Worm (Caenorhabditis elegans) whole organism, late embryonic: ENCODE data around the gene unc-43.

Experiments used
- K02D7.2 ChIP-seq: sonication (generic microtip); optimal IDR thresholded peaks from 2 replicates; lab custom pipeline; 2017; ENCODE audit warnings: mild to moderate bottlenecking, missing genetic modification characterization, missing compliant biosample characterization
- ahr-1 ChIP-seq: sonication (generic microtip); optimal IDR thresholded peaks from 2 replicates; lab custom pipeline; 2016; ENCODE audit warnings: missing genetic modification characterization, missing compliant biosample characterization
- ama-1 ChIP-seq: fragments of 150-350 bp; optimal IDR thresholded peaks from 2 replicates; lab custom pipeline; 2014
- ceh-24 ChIP-seq: sonication (generic microtip); optimal IDR thresholded peaks from 2 replicates; lab custom pipeline; 2016; ENCODE audit warnings: mild to moderate bottlenecking, missing genetic modification characterization, missing compliant biosample characterization
- ceh-48 ChIP-seq: sonication (generic microtip); optimal IDR thresholded peaks from 2 replicates; lab custom pipeline; 2016; ENCODE audit warnings: missing genetic modification characterization, inconsistent platforms, missing compliant biosample characterization
- fkh-10 ChIP-seq: fragments of 150-350 bp; optimal IDR thresholded peaks from 2 replicates; lab custom pipeline; 2014; ENCODE audit warnings: missing biosample characterization, missing genetic modification reagents, missing genetic modification characterization
- fkh-6 ChIP-seq: sonication (generic microtip); optimal IDR thresholded peaks from 2 replicates; lab custom pipeline; 2016; ENCODE audit warnings: missing genetic modification characterization, missing compliant biosample characterization
- madf-2 ChIP-seq: sonication (generic microtip); optimal IDR thresholded peaks from 2 replicates; lab custom pipeline; 2017; ENCODE audit warnings: missing genetic modification characterization, missing compliant biosample characterization
- nfya-1 ChIP-seq: sonication (generic microtip); optimal IDR thresholded peaks from 2 replicates; lab custom pipeline; 2017; ENCODE audit warnings: missing genetic modification characterization, mild to moderate bottlenecking, missing compliant biosample characterization, antibody characterized with exemption, moderate library complexity
- nhr-11 ChIP-seq: fragments of 150-350 bp; optimal IDR thresholded peaks from 2 replicates; lab custom pipeline; 2014; ENCODE audit warnings: missing biosample characterization, missing genetic modification characterization
- pha-4 ChIP-seq: fragments of 150-350 bp; optimal IDR thresholded peaks from 2 replicates; lab custom pipeline; 2018; ENCODE audit warnings: missing biosample characterization, missing genetic modification reagents, missing genetic modification characterization
- syd-9 ChIP-seq: sonication (generic microtip); optimal IDR thresholded peaks from 2 replicates; lab custom pipeline; 2016; ENCODE audit warnings: mild to moderate bottlenecking, missing genetic modification characterization, moderate library complexity, missing compliant biosample characterization
- unc-55 ChIP-seq: sonication (generic microtip); optimal IDR thresholded peaks from 2 replicates; lab custom pipeline; 2017; ENCODE audit warnings: missing biosample characterization, missing genetic modification reagents, missing genetic modification characterization

- no peak for TF ChIP-seq pha-4 (tag; lab: Kevin White, UChicago)
- no peak for TF ChIP-seq unc-55 (GFP tag; lab: Kevin White, UChicago)
- TF ChIP-seq fkh-6 (tag; lab: Kevin White, UChicago) = no peak
- TF ChIP-seq nfya-1 (tag; lab: Kevin White, UChicago) = no peak
- no peak for TF ChIP-seq ceh-48 (tag; lab: Kevin White, UChicago)
- no peak for TF ChIP-seq K02D7.2 (tag; lab: Kevin White, UChicago)
- TF ChIP-seq ceh-24 (tag; lab: Kevin White, UChicago) = no peak
- TF ChIP-seq fkh-10 (GFP tag; lab: Kevin White, UChicago) = no peak
- TF ChIP-seq syd-9 (tag; lab: Kevin White, UChicago) = no peak
- no peak for TF ChIP-seq madf-2 (tag; lab: Kevin White, UChicago)
- no peak for TF ChIP-seq ahr-1 (tag; lab: Kevin White, UChicago)
- TF ChIP-seq ama-1 = no peak
- TF ChIP-seq nhr-11 (tag; lab: Kevin White, UChicago) = no peak
These were observed at the start of gene unc-43, which contains the start of gene Y43C5B.3 for ce11 chrIV:10349871-10350640.
